Worm (Caenorhabditis elegans): ENCODE measurements around the gene C49C8.8.

ce11 chrIV:8697436-8697835 lies 45.5 kb downstream of the C49C8.8 start, which contains the start of gene ttll-11:
- no peak for TF ChIP-seq pax-1 (tag; optimal IDR thresholded peaks at IDR 0.05)
- no peak for TF ChIP-seq rnt-1 (tag; optimal IDR thresholded peaks at IDR 0.05)
- TF ChIP-seq ama-1 (optimal IDR thresholded peaks at IDR 0.05), result no peak
